Fruit fly (Drosophila melanogaster) whole organism, embryonic: Measurements from ENCODE around the gene CG32971.

Experiments
- ATbp ChIP-seq: fragments of 200-800 bp; sonication (Bioruptor generic); optimal IDR thresholded peaks from 2 replicates; lab custom pipeline; 2017; ENCODE audit warnings: missing biosample characterization, mild to moderate bottlenecking, missing genetic modification characterization, missing genetic modification reagents
- C15 ChIP-seq: fragments of 200-800 bp; sonication (Bioruptor generic); IDR thresholded peaks from 3 replicates; pipeline ENCODE4 v1.3.6; 2022; ENCODE audit warnings: missing biosample characterization, missing genetic modification characterization
- CG10654 ChIP-seq: fragments of 200-800 bp; sonication (Bioruptor generic); optimal IDR thresholded peaks from 2 replicates; lab custom pipeline; 2016; ENCODE audit warnings: missing biosample characterization, missing genetic modification characterization
- CG11085 ChIP-seq: fragments of 200-800 bp; sonication (Bioruptor generic); IDR thresholded peaks from 2 replicates; pipeline ENCODE4 v1.3.6; 2022; ENCODE audit warnings: missing biosample characterization, missing genetic modification characterization
- CG11504 ChIP-seq: fragments of 200-800 bp; sonication (Bioruptor generic); optimal IDR thresholded peaks from 3 replicates; lab custom pipeline; 2019; ENCODE audit warnings: missing biosample characterization, mild to moderate bottlenecking, missing genetic modification characterization, moderate library complexity
- CG11723 ChIP-seq: fragments of 200-800 bp; sonication (Bioruptor generic); optimal IDR thresholded peaks from 2 replicates; lab custom pipeline; 2017; ENCODE audit warnings: missing biosample characterization, mild to moderate bottlenecking, missing genetic modification characterization
- CG12744 ChIP-seq: fragments of 200-800 bp; sonication (Bioruptor generic); optimal IDR thresholded peaks from 2 replicates; lab custom pipeline; 2016; ENCODE audit warnings: missing biosample characterization, missing genetic modification characterization
- CG15073 ChIP-seq: fragments of 200-800 bp; sonication (Bioruptor generic); optimal IDR thresholded peaks from 2 replicates; lab custom pipeline; 2016; ENCODE audit warnings: missing biosample characterization, missing genetic modification characterization
- CG2199 ChIP-seq: fragments of 200-800 bp; sonication (Bioruptor generic); IDR thresholded peaks from 3 replicates; pipeline ENCODE4 v1.3.6; 2022; ENCODE audit warnings: missing biosample characterization, missing genetic modification characterization
- CG30403 ChIP-seq: fragments of 200-800 bp; sonication (Bioruptor generic); optimal IDR thresholded peaks from 3 replicates; lab custom pipeline; 2016; ENCODE audit warnings: missing biosample characterization, missing genetic modification characterization
- CG4617 ChIP-seq: fragments of 200-800 bp; sonication (Bioruptor generic); optimal IDR thresholded peaks from 3 replicates; lab custom pipeline; 2016; ENCODE audit warnings: missing biosample characterization, missing genetic modification characterization, borderline replicate concordance
- CG4854 ChIP-seq: fragments of 200-800 bp; sonication (Bioruptor generic); optimal IDR thresholded peaks from 2 replicates; lab custom pipeline; 2016; ENCODE audit warnings: missing biosample characterization, missing genetic modification characterization, inconsistent platforms
- CG6813 ChIP-seq: fragments of 200-800 bp; sonication (Bioruptor generic); optimal IDR thresholded peaks from 2 replicates; lab custom pipeline; 2017; ENCODE audit warnings: missing biosample characterization, missing genetic modification characterization, mild to moderate bottlenecking, moderate library complexity, missing genetic modification reagents
- CG7556 ChIP-seq: fragments of 200-800 bp; sonication (Bioruptor generic); optimal IDR thresholded peaks from 2 replicates; lab custom pipeline; 2017; ENCODE audit warnings: missing biosample characterization, mild to moderate bottlenecking, missing genetic modification characterization
- CG7745 ChIP-seq: fragments of 200-800 bp; sonication (Bioruptor generic); optimal IDR thresholded peaks from 2 replicates; lab custom pipeline; 2018; ENCODE audit warnings: missing biosample characterization, mild to moderate bottlenecking, missing genetic modification characterization, moderate library complexity
- CG9727 ChIP-seq: fragments of 200-800 bp; sonication (Bioruptor generic); optimal IDR thresholded peaks from 3 replicates; lab custom pipeline; 2017; ENCODE audit warnings: missing biosample characterization, mild to moderate bottlenecking, missing genetic modification characterization
- CTCF ChIP-seq: fragments of 200-800 bp; sonication (Bioruptor generic); optimal IDR thresholded peaks from 2 replicates; lab custom pipeline; 2017; ENCODE audit warnings: missing biosample characterization, mild to moderate bottlenecking, missing genetic modification characterization, moderate library complexity
- D ChIP-seq, 2 experiments: fragments of 200-800 bp in 1 of 2; fragments of >200 bp in 1 of 2; sonication (Bioruptor generic) in 1 of 2; optimal IDR thresholded peaks; 2 replicates in 1 of 2; 3 replicates in 1 of 2; lab custom pipeline; 2017; ENCODE audit warnings: mild to moderate bottlenecking in 1 of 2, missing biosample characterization in 1 of 2, missing genetic modification characterization in 1 of 2, missing genetic modification reagents in 1 of 2
- Deaf1 ChIP-seq: fragments of 200-800 bp; optimal IDR thresholded peaks from 3 replicates; lab custom pipeline; 2019; ENCODE audit warnings: missing biosample characterization, mild to moderate bottlenecking, missing genetic modification characterization, moderate library complexity
- Doc3 ChIP-seq: fragments of 200-800 bp; sonication (Bioruptor generic); IDR thresholded peaks from 3 replicates; pipeline ENCODE4 v1.3.6; 2022; ENCODE audit warnings: missing biosample characterization, missing genetic modification characterization; ENCODE audit not compliant: partially characterized antibody
- E2f2 ChIP-seq: fragments of 200-800 bp; sonication (Bioruptor generic); IDR thresholded peaks from 2 replicates; pipeline ENCODE4 v1.3.6; 2022; ENCODE audit warnings: missing biosample characterization, missing genetic modification characterization
- Eip74EF ChIP-seq, 2 experiments: fragments of 200-800 bp in 1 of 2; fragments of >200 bp in 1 of 2; sonication (Bioruptor generic) in 1 of 2; optimal IDR thresholded peaks; 2 replicates each; lab custom pipeline; 2017 to 2019; ENCODE audit warnings: missing biosample characterization in 2 of 2, missing genetic modification characterization in 2 of 2, mild to moderate bottlenecking in 1 of 2, moderate library complexity in 1 of 2
- HHEX ChIP-seq: fragments of 200-800 bp; sonication (Bioruptor generic); optimal IDR thresholded peaks from 3 replicates; lab custom pipeline; 2017; ENCODE audit warnings: missing biosample characterization, mild to moderate bottlenecking, missing genetic modification characterization, missing genetic modification reagents
- Kr ChIP-seq: fragments of 200-800 bp; sonication (Bioruptor generic); optimal IDR thresholded peaks from 2 replicates; lab custom pipeline; 2017; ENCODE audit warnings: missing biosample characterization, mild to moderate bottlenecking, missing genetic modification characterization
- Max ChIP-seq: fragments of 200-800 bp; sonication (Bioruptor generic); optimal IDR thresholded peaks from 2 replicates; lab custom pipeline; 2016; ENCODE audit warnings: missing biosample characterization, mild to moderate bottlenecking, missing genetic modification characterization
- Oli ChIP-seq: fragments of 200-800 bp; sonication (Bioruptor generic); optimal IDR thresholded peaks from 2 replicates; lab custom pipeline; 2018; ENCODE audit warnings: missing biosample characterization, mild to moderate bottlenecking, missing genetic modification characterization, moderate library complexity
- Opbp ChIP-seq: fragments of 200-800 bp; sonication (Bioruptor generic); IDR thresholded peaks from 3 replicates; pipeline ENCODE4 v1.3.6; 2022; ENCODE audit warnings: missing biosample characterization, missing genetic modification characterization; ENCODE audit not compliant: partially characterized antibody
- Pdp1 ChIP-seq, 2 experiments: fragments of 200-800 bp; sonication (Bioruptor generic); optimal IDR thresholded peaks; 3 replicates each; lab custom pipeline; 2016; ENCODE audit warnings: missing biosample characterization in 2 of 2, missing genetic modification characterization in 2 of 2, mild to moderate bottlenecking in 1 of 2, moderate library complexity in 1 of 2
- Ravus ChIP-seq: fragments of 200-800 bp; sonication (Bioruptor generic); IDR thresholded peaks from 2 replicates; pipeline ENCODE4 v1.3.6; 2022; ENCODE audit warnings: missing biosample characterization, missing genetic modification characterization
- Trl ChIP-seq, 3 experiments: fragments of >200 bp in 2 of 3; fragments of 200-800 bp in 1 of 3; sonication (Bioruptor generic) in 1 of 3; optimal IDR thresholded peaks; 2 replicates in 1 of 3; 3 replicates in 2 of 3; lab custom pipeline; 2016 to 2017; ENCODE audit warnings: missing biosample characterization in 1 of 3, missing genetic modification characterization in 1 of 3
- Usf ChIP-seq: fragments of 200-800 bp; sonication (Bioruptor generic); optimal IDR thresholded peaks from 2 replicates; lab custom pipeline; 2017; ENCODE audit warnings: missing genotype, missing biosample characterization, missing genetic modification characterization
- abd-A ChIP-seq: fragments of 200-800 bp; sonication (Bioruptor generic); optimal IDR thresholded peaks from 3 replicates; lab custom pipeline; 2019; ENCODE audit warnings: missing biosample characterization, mild to moderate bottlenecking, missing genetic modification characterization, moderate library complexity
- ato ChIP-seq: fragments of 200-800 bp; sonication (Bioruptor generic); IDR thresholded peaks from 2 replicates; pipeline ENCODE4 v1.3.6; 2022; ENCODE audit warnings: missing biosample characterization, missing genetic modification characterization; ENCODE audit not compliant: partially characterized antibody
- caup ChIP-seq: fragments of 200-800 bp; sonication (Bioruptor generic); optimal IDR thresholded peaks from 3 replicates; lab custom pipeline; 2017; ENCODE audit warnings: missing biosample characterization, mild to moderate bottlenecking, missing genetic modification characterization, moderate library complexity; ENCODE audit not compliant: severe bottlenecking
- cg ChIP-seq: fragments of 200-800 bp; sonication (Bioruptor generic); optimal IDR thresholded peaks from 3 replicates; lab custom pipeline; 2019; ENCODE audit warnings: missing biosample characterization, mild to moderate bottlenecking, missing genetic modification characterization, moderate library complexity
- crol ChIP-seq: fragments of 200-800 bp; sonication (Bioruptor generic); IDR thresholded peaks from 2 replicates; pipeline ENCODE4 v1.3.6; 2022; ENCODE audit warnings: missing biosample characterization, missing genetic modification characterization
- ems ChIP-seq: fragments of 200-800 bp; sonication (Bioruptor generic); optimal IDR thresholded peaks from 3 replicates; lab custom pipeline; 2016; ENCODE audit warnings: missing biosample characterization, missing genetic modification characterization
- eyg ChIP-seq: fragments of 200-800 bp; sonication (Bioruptor generic); optimal IDR thresholded peaks from 3 replicates; lab custom pipeline; 2016; ENCODE audit warnings: missing biosample characterization, missing genetic modification characterization
- gt ChIP-seq: fragments of 200-800 bp; sonication (Bioruptor generic); IDR thresholded peaks from 2 replicates; pipeline ENCODE4 v1.3.6; 2022; ENCODE audit warnings: missing biosample characterization, missing genetic modification characterization
- pb ChIP-seq: fragments of 200-800 bp; sonication (Bioruptor generic); optimal IDR thresholded peaks from 3 replicates; lab custom pipeline; 2016; ENCODE audit warnings: missing biosample characterization, missing genetic modification characterization
- row ChIP-seq: fragments of 200-800 bp; sonication (Bioruptor generic); IDR thresholded peaks from 3 replicates; pipeline ENCODE4 v1.3.6; 2022; ENCODE audit warnings: missing biosample characterization, missing genetic modification characterization
- sens ChIP-seq: fragments of 200-800 bp; sonication (Bioruptor generic); peaks from one replicate; lab custom pipeline; 2016; ENCODE audit warnings: missing biosample characterization, missing genetic modification characterization
- tll ChIP-seq, 2 experiments: fragments of 200-800 bp in 1 of 2; fragments of >200 bp in 1 of 2; sonication (Bioruptor generic) in 1 of 2; optimal IDR thresholded peaks; 2 replicates each; lab custom pipeline; 2017 to 2019; ENCODE audit warnings: missing biosample characterization in 2 of 2, missing genetic modification characterization in 2 of 2, mild to moderate bottlenecking in 1 of 2, moderate library complexity in 1 of 2
- usp ChIP-seq: fragments of >200 bp; optimal IDR thresholded peaks from 2 replicates; lab custom pipeline; 2017; ENCODE audit warnings: missing biosample characterization, missing genetic modification characterization
- vnd ChIP-seq: fragments of 200-800 bp; sonication (Bioruptor generic); IDR thresholded peaks from 3 replicates; pipeline ENCODE4 v1.3.6; 2022; ENCODE audit warnings: missing biosample characterization, missing genetic modification characterization; ENCODE audit not compliant: partially characterized antibody

Gene CG32971

DNA sequence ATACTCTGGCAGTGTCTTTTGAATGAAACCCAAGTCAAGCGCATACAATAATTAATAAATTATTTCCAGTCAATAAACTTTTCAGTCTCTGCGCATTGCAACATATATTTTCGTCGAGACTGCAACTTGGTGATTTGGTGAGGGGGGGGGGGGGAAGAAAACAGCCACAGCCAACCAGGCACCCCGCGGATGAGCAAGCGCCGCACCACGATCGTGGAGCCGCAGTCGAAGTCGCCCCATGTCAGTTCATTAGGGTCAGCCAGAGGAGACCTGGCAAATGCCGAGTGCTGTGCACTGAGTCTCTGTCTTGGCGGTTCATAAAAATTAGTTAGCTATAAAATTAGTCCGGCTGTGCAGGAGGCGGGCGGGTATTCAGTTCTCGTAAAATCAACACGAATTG lies 18.1 kb downstream of the CG32971 start (continued):
- TF ChIP-seq CG2199 = 0 out of 3 replicates have a peak, but pooled peaks have one; percentile 40
- TF ChIP-seq Pdp1 (GFP tag; optimal IDR thresholded peaks at IDR 0.05; lab: Kevin White, UChicago) = no peak

- TF ChIP-seq Doc3 (GFP tag; lab: Robert Waterston, UW) = no peak
- peak; percentile 95 for TF ChIP-seq CG11504 (tag; lab: Kevin White, UChicago)
- no peak for TF ChIP-seq CG12744 (GFP tag; lab: Kevin White, UChicago)
- TF ChIP-seq Usf (GFP tag; lab: Kevin White, UChicago) = no peak
These were observed 19.3 kb downstream of the CG32971 start for dm6 chr2L:14293917-14294316.

DNA sequence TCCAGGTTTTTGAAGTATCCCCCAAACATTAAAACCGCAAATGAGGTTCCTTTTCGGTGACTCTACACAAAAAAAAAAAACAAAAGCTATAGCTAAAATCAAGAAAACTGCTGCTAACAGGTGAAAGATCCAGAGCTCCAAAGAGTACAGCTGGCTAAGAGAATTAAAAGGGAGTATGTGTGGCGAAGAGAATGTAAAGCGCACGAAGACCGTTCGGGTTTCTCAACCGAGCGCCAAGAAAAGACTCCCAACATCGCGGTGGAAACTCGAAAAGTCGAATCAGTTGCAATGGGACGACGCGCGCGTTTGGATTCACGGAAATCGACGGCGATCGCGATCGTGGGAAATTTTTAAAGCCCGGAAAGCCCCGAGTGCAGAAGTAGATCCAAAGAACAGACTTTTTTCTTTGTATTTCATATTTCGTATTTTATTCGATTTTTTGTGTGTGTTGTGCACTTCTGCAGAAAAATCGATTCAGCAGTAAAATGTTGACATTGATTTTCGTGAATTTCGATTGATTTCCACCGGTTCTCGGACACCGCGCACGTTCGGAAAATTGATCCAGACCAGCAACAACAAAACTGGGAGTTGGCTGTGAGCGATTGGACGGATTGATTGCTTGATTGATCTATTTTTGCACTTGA lies 26.2 kb downstream of the CG32971 start:
- no peak for TF ChIP-seq abd-A
- no peak for TF ChIP-seq CG4617 (GFP tag; lab: Kevin White, UChicago)
- no peak for TF ChIP-seq CG6813 (GFP tag; lab: Kevin White, UChicago)
- no peak for TF ChIP-seq CG4854 (GFP tag; lab: Kevin White, UChicago)
- no peak for TF ChIP-seq tll (GFP tag; optimal IDR thresholded peaks at IDR 0.05; lab: Kevin White, UChicago)
- TF ChIP-seq sens (GFP tag; lab: Kevin White, UChicago) = peak; percentile 83
- TF ChIP-seq row = no peak
- no peak for TF ChIP-seq pb (GFP tag; lab: Kevin White, UChicago)
- no peak for TF ChIP-seq crol (GFP tag; lab: Robert Waterston, UW)
- TF ChIP-seq CG12744 (GFP tag; lab: Kevin White, UChicago) = no peak
- TF ChIP-seq vnd (GFP tag; lab: Robert Waterston, UW) = no peak
- TF ChIP-seq C15 (GFP tag; lab: Robert Waterston, UW) = no peak
- TF ChIP-seq eyg (GFP tag; lab: Kevin White, UChicago) = no peak
- peak; percentile 62 to 64 for TF ChIP-seq Trl (optimal IDR thresholded peaks at IDR 0.05; lab: Kevin White, UChicago)
- no peak for TF ChIP-seq Trl (GFP tag; optimal IDR thresholded peaks at IDR 0.05; lab: Kevin White, UChicago)
- TF ChIP-seq ato (GFP tag; lab: Robert Waterston, UW) = no peak
- no peak for TF ChIP-seq CG11723 (GFP tag; lab: Kevin White, UChicago)
- no peak for TF ChIP-seq Oli (tag; lab: Kevin White, UChicago)
- TF ChIP-seq CG15073 (GFP tag; lab: Kevin White, UChicago) = no peak
- TF ChIP-seq ems (GFP tag; lab: Kevin White, UChicago) = no peak
- no peak for TF ChIP-seq CG7745 (tag; lab: Kevin White, UChicago)
- TF ChIP-seq Ravus = no peak
- no peak for TF ChIP-seq usp (GFP tag; lab: Kevin White, UChicago)
- TF ChIP-seq CG10654 (GFP tag; lab: Kevin White, UChicago) = no peak
- TF ChIP-seq cg (GFP tag; lab: Kevin White, UChicago) = no peak
- no peak for TF ChIP-seq CG30403 (GFP tag; lab: Kevin White, UChicago)
- TF ChIP-seq Max (GFP tag; lab: Kevin White, UChicago) = no peak
- TF ChIP-seq CG11085 (GFP tag; lab: Robert Waterston, UW) = no peak
- no peak for TF ChIP-seq gt (GFP tag; lab: Robert Waterston, UW)
- no peak for TF ChIP-seq ATbp (GFP tag; lab: Kevin White, UChicago)
- 0 out of 2 replicates have a peak, but pooled peaks have one; percentile 22 for TF ChIP-seq E2f2 (GFP tag; lab: Robert Waterston, UW)
- TF ChIP-seq CTCF = no peak
- no peak for TF ChIP-seq CG9727
- no peak for TF ChIP-seq CG7556 (GFP tag; lab: Kevin White, UChicago)
- peak; percentile 96 for TF ChIP-seq Deaf1 (tag; lab: Kevin White, UChicago)
- TF ChIP-seq Eip74EF (GFP tag; optimal IDR thresholded peaks at IDR 0.05; lab: Kevin White, UChicago) = peak in 1 of 2 experiments; percentile 21
- TF ChIP-seq D (optimal IDR thresholded peaks at IDR 0.05; lab: Kevin White, UChicago) = no peak
- no peak for TF ChIP-seq D (GFP tag; optimal IDR thresholded peaks at IDR 0.05; lab: Kevin White, UChicago)
- TF ChIP-seq Opbp (GFP tag; lab: Robert Waterston, UW) = no peak
- TF ChIP-seq HHEX (GFP tag; lab: Kevin White, UChicago) = no peak
- no peak for TF ChIP-seq Kr (GFP tag; lab: Kevin White, UChicago)
- TF ChIP-seq caup = no peak
